Fruit fly (Drosophila melanogaster) whole organism, embryonic: Measurements from ENCODE around the gene ath.

Experiments
- Asciz ChIP-seq: fragments of 200-800 bp; sonication (Bioruptor generic); optimal IDR thresholded peaks from 2 replicates; lab custom pipeline; 2017; ENCODE audit warnings: missing biosample characterization, mild to moderate bottlenecking, missing genetic modification characterization, missing genetic modification reagents
- CG10979 ChIP-seq: fragments of 200-800 bp; sonication (Bioruptor generic); optimal IDR thresholded peaks from 2 replicates; lab custom pipeline; 2018; ENCODE audit warnings: missing biosample characterization, mild to moderate bottlenecking, missing genetic modification characterization, moderate library complexity
- CG11085 ChIP-seq: fragments of 200-800 bp; sonication (Bioruptor generic); IDR thresholded peaks from 2 replicates; pipeline ENCODE4 v1.3.6; 2022; ENCODE audit warnings: missing biosample characterization, missing genetic modification characterization
- CG11456 ChIP-seq: fragments of 200-800 bp; sonication (Bioruptor generic); IDR thresholded peaks from 3 replicates; pipeline ENCODE4 v1.3.6; 2022; ENCODE audit warnings: missing biosample characterization, missing genetic modification characterization
- CG11560 ChIP-seq: fragments of 200-800 bp; sonication (Bioruptor generic); IDR thresholded peaks from 3 replicates; pipeline ENCODE4 v1.3.6; 2022; ENCODE audit warnings: missing biosample characterization, missing genetic modification characterization
- CG12299 ChIP-seq: fragments of 200-800 bp; sonication (Bioruptor generic); optimal IDR thresholded peaks from 2 replicates; lab custom pipeline; 2018; ENCODE audit warnings: missing biosample characterization, mild to moderate bottlenecking, missing genetic modification characterization
- CG12769 ChIP-seq: fragments of 200-800 bp; sonication (Bioruptor generic); optimal IDR thresholded peaks from 2 replicates; lab custom pipeline; 2019; ENCODE audit warnings: missing biosample characterization, mild to moderate bottlenecking, missing genetic modification characterization, moderate library complexity
- CG13894 ChIP-seq: fragments of 200-800 bp; sonication (Bioruptor generic); optimal IDR thresholded peaks from 3 replicates; lab custom pipeline; 2018; ENCODE audit warnings: missing biosample characterization, mild to moderate bottlenecking, missing genetic modification characterization, moderate library complexity
- CG14667 ChIP-seq: fragments of 200-800 bp; sonication (Bioruptor generic); IDR thresholded peaks from 2 replicates; pipeline ENCODE4 v1.3.6; 2022; ENCODE audit warnings: missing biosample characterization, missing genetic modification characterization
- CG15696 ChIP-seq: fragments of 200-800 bp; sonication (Bioruptor generic); optimal IDR thresholded peaks from 2 replicates; lab custom pipeline; 2019; ENCODE audit warnings: missing biosample characterization, mild to moderate bottlenecking, missing genetic modification characterization, moderate library complexity
- CG17186 ChIP-seq: fragments of 200-800 bp; sonication (Bioruptor generic); optimal IDR thresholded peaks from 3 replicates; lab custom pipeline; 2017; ENCODE audit warnings: missing biosample characterization, missing genetic modification reagents, missing genetic modification characterization
- CG17361 ChIP-seq: fragments of 200-800 bp; sonication (Bioruptor generic); IDR thresholded peaks from 3 replicates; pipeline ENCODE4 v1.3.6; 2022; ENCODE audit warnings: missing biosample characterization, missing genetic modification characterization
- CG2202 ChIP-seq: fragments of 200-800 bp; sonication (Bioruptor generic); optimal IDR thresholded peaks from 2 replicates; lab custom pipeline; 2018; ENCODE audit warnings: missing biosample characterization, mild to moderate bottlenecking, missing genetic modification characterization
- CG30020 ChIP-seq: fragments of 200-800 bp; optimal IDR thresholded peaks from 2 replicates; lab custom pipeline; 2019; ENCODE audit warnings: missing biosample characterization, mild to moderate bottlenecking, missing genetic modification characterization, moderate library complexity
- CG31441 ChIP-seq: fragments of 200-800 bp; sonication (Bioruptor generic); IDR thresholded peaks from 2 replicates; pipeline ENCODE4 v1.3.6; 2022; ENCODE audit warnings: missing biosample characterization, missing genetic modification characterization
- CG34376 ChIP-seq: fragments of 200-800 bp; sonication (Bioruptor generic); optimal IDR thresholded peaks from 2 replicates; lab custom pipeline; 2018; ENCODE audit warnings: missing biosample characterization, mild to moderate bottlenecking, missing genetic modification characterization
- CG6791 ChIP-seq: fragments of 200-800 bp; sonication (Bioruptor generic); IDR thresholded peaks from 3 replicates; pipeline ENCODE4 v1.3.6; 2022; ENCODE audit warnings: missing biosample characterization, missing genetic modification characterization; ENCODE audit not compliant: partially characterized antibody
- CG7928 ChIP-seq: fragments of 200-800 bp; sonication (Bioruptor generic); optimal IDR thresholded peaks from 2 replicates; lab custom pipeline; 2017; ENCODE audit warnings: missing biosample characterization, mild to moderate bottlenecking, missing genetic modification characterization
- Dref ChIP-seq: fragments of 200-800 bp; sonication (Bioruptor generic); IDR thresholded peaks from 2 replicates; pipeline ENCODE4 v1.3.6; 2022; ENCODE audit warnings: missing biosample characterization, missing genetic modification characterization
- Elba2 ChIP-seq: fragments of 200-800 bp; sonication (Bioruptor generic); optimal IDR thresholded peaks from 3 replicates; lab custom pipeline; 2016; ENCODE audit warnings: missing biosample characterization, missing genetic modification characterization
- Fer3 ChIP-seq: fragments of 200-800 bp; sonication (Bioruptor generic); optimal IDR thresholded peaks from 2 replicates; lab custom pipeline; 2018; ENCODE audit warnings: missing biosample characterization, mild to moderate bottlenecking, missing genetic modification characterization, moderate library complexity
- HLHmδ ChIP-seq: fragments of 200-800 bp; sonication (Bioruptor generic); optimal IDR thresholded peaks from 2 replicates; lab custom pipeline; 2018; ENCODE audit warnings: missing biosample characterization, mild to moderate bottlenecking, missing genetic modification characterization, moderate library complexity
- Hand ChIP-seq: fragments of 200-800 bp; sonication (Bioruptor generic); optimal IDR thresholded peaks from 2 replicates; lab custom pipeline; 2017; ENCODE audit warnings: mild to moderate bottlenecking, missing biosample characterization, missing genetic modification reagents, missing genetic modification characterization
- Hmr ChIP-seq: fragments of 200-800 bp; sonication (Bioruptor generic); optimal IDR thresholded peaks from 3 replicates; lab custom pipeline; 2017; ENCODE audit warnings: mild to moderate bottlenecking, missing biosample characterization, missing genetic modification reagents, missing genetic modification characterization
- MBD-R2 ChIP-seq: fragments of 200-800 bp; sonication (Bioruptor generic); IDR thresholded peaks from 2 replicates; pipeline ENCODE4 v1.3.6; 2022; ENCODE audit warnings: missing biosample characterization, missing genetic modification characterization
- Meics ChIP-seq: fragments of 200-800 bp; sonication (Bioruptor generic); optimal IDR thresholded peaks from 2 replicates; lab custom pipeline; 2017; ENCODE audit warnings: missing biosample characterization, mild to moderate bottlenecking, missing genetic modification characterization
- NC2α ChIP-seq: fragments of 200-800 bp; sonication (Bioruptor generic); optimal IDR thresholded peaks from 2 replicates; lab custom pipeline; 2016; ENCODE audit warnings: missing biosample characterization, missing genetic modification characterization
- NFAT ChIP-seq: fragments of 200-800 bp; sonication (Bioruptor generic); IDR thresholded peaks from 2 replicates; pipeline ENCODE4 v1.3.6; 2022; ENCODE audit warnings: missing biosample characterization, missing genetic modification characterization
- Neu2 ChIP-seq: fragments of 200-800 bp; sonication (Bioruptor generic); optimal IDR thresholded peaks from 3 replicates; lab custom pipeline; 2016; ENCODE audit warnings: missing biosample characterization, missing genetic modification characterization, borderline replicate concordance
- Nf-YC ChIP-seq: fragments of 200-800 bp; optimal IDR thresholded peaks from 3 replicates; lab custom pipeline; 2019; ENCODE audit warnings: missing biosample characterization, mild to moderate bottlenecking, missing genetic modification characterization, moderate library complexity
- Pdp1 ChIP-seq, 2 experiments: fragments of 200-800 bp; sonication (Bioruptor generic); optimal IDR thresholded peaks; 3 replicates each; lab custom pipeline; 2016; ENCODE audit warnings: missing biosample characterization in 2 of 2, missing genetic modification characterization in 2 of 2, mild to moderate bottlenecking in 1 of 2, moderate library complexity in 1 of 2
- Ptx1 ChIP-seq: fragments of 200-800 bp; sonication (Bioruptor generic); IDR thresholded peaks from 2 replicates; pipeline ENCODE4 v1.3.6; 2022; ENCODE audit warnings: missing biosample characterization, missing genetic modification characterization
- Scr ChIP-seq: fragments of 200-800 bp; sonication (Bioruptor generic); IDR thresholded peaks from 2 replicates; pipeline ENCODE4 v1.3.6; 2022; ENCODE audit warnings: missing biosample characterization, missing genetic modification characterization; ENCODE audit not compliant: partially characterized antibody
- Side ChIP-seq: fragments of 200-800 bp; sonication (Bioruptor generic); optimal IDR thresholded peaks from 2 replicates; lab custom pipeline; 2016; ENCODE audit warnings: missing biosample characterization, missing genetic modification characterization
- Six4 ChIP-seq: fragments of 200-800 bp; sonication (Bioruptor generic); optimal IDR thresholded peaks from 2 replicates; lab custom pipeline; 2016; ENCODE audit warnings: missing biosample characterization, missing genetic modification characterization
- Tbp ChIP-seq: fragments of >200 bp; optimal IDR thresholded peaks from 2 replicates; lab custom pipeline; 2018; ENCODE audit warnings: missing biosample characterization, missing genetic modification characterization
- cato ChIP-seq: fragments of 200-800 bp; sonication (Bioruptor generic); optimal IDR thresholded peaks from 2 replicates; lab custom pipeline; 2016; ENCODE audit warnings: missing biosample characterization, missing genetic modification characterization, borderline replicate concordance
- chif ChIP-seq, 2 experiments: fragments of 200-800 bp; sonication (Bioruptor generic); optimal IDR thresholded peaks; 3 replicates each; lab custom pipeline; 2016; ENCODE audit warnings: missing biosample characterization in 2 of 2, missing genetic modification characterization in 2 of 2
- dysf ChIP-seq: fragments of 200-800 bp; sonication (Bioruptor generic); IDR thresholded peaks from 3 replicates; pipeline ENCODE4 v1.3.6; 2022; ENCODE audit warnings: missing biosample characterization, missing genetic modification characterization
- fd96Cb ChIP-seq: fragments of 200-800 bp; sonication (Bioruptor generic); optimal IDR thresholded peaks from 2 replicates; lab custom pipeline; 2018; ENCODE audit warnings: missing biosample characterization, mild to moderate bottlenecking, missing genetic modification characterization, moderate library complexity
- gfzf ChIP-seq: fragments of 200-800 bp; sonication (Bioruptor generic); optimal IDR thresholded peaks from 2 replicates; lab custom pipeline; 2016; ENCODE audit warnings: missing biosample characterization, mild to moderate bottlenecking, missing genetic modification characterization, moderate library complexity
- gt ChIP-seq: fragments of 200-800 bp; sonication (Bioruptor generic); IDR thresholded peaks from 2 replicates; pipeline ENCODE4 v1.3.6; 2022; ENCODE audit warnings: missing biosample characterization, missing genetic modification characterization
- hth ChIP-seq: fragments of >200 bp; optimal IDR thresholded peaks from 2 replicates; lab custom pipeline; 2017; ENCODE audit warnings: inconsistent platforms
- mam ChIP-seq: fragments of 200-800 bp; sonication (Bioruptor generic); optimal IDR thresholded peaks from 3 replicates; lab custom pipeline; 2016; ENCODE audit warnings: missing biosample characterization, missing genetic modification characterization
- pb ChIP-seq: fragments of 200-800 bp; sonication (Bioruptor generic); optimal IDR thresholded peaks from 3 replicates; lab custom pipeline; 2016; ENCODE audit warnings: missing biosample characterization, missing genetic modification characterization
- pfk ChIP-seq: fragments of 200-800 bp; sonication (Bioruptor generic); optimal IDR thresholded peaks from 2 replicates; lab custom pipeline; 2018; ENCODE audit warnings: missing biosample characterization, mild to moderate bottlenecking, missing genetic modification characterization, moderate library complexity
- rib ChIP-seq: fragments of 200-800 bp; sonication (Bioruptor generic); IDR thresholded peaks from 2 replicates; pipeline ENCODE4 v1.3.6; 2022; ENCODE audit warnings: missing biosample characterization, missing genetic modification characterization
- sd ChIP-seq: fragments of 200-800 bp; sonication (Bioruptor generic); optimal IDR thresholded peaks from 3 replicates; lab custom pipeline; 2018; ENCODE audit warnings: missing biosample characterization, mild to moderate bottlenecking, missing genetic modification characterization, moderate library complexity
- tll ChIP-seq, 2 experiments: fragments of 200-800 bp in 1 of 2; fragments of >200 bp in 1 of 2; sonication (Bioruptor generic) in 1 of 2; optimal IDR thresholded peaks; 2 replicates each; lab custom pipeline; 2017 to 2019; ENCODE audit warnings: missing biosample characterization in 2 of 2, missing genetic modification characterization in 2 of 2, mild to moderate bottlenecking in 1 of 2, moderate library complexity in 1 of 2
- zen ChIP-seq: fragments of 200-800 bp; sonication (Bioruptor generic); optimal IDR thresholded peaks from 3 replicates; lab custom pipeline; 2018; ENCODE audit warnings: missing biosample characterization, mild to moderate bottlenecking, missing genetic modification characterization, moderate library complexity

The ath gene

DNA sequence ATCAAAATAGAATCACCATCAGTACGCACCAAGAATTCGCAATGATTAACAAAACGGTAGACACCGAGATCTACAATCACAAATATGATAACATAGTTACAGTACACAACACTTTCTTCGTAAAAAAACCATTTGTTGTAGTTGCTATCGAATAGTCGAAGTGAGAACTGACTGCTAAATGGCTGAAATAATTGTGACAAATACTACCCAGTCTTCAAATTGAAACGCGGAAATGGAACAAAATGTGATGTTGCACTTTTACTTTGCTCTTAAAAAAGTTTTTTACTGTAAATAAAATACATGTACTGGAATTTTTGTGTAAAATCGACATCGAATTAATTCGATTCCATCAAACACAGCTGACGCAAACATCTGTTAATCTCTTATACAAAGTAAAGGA lies 20.6 kb downstream of the ath start, which contains the start of gene ova (continued):
- TF ChIP-seq Dref (peak; percentile 55), CG11560 (tag; lab: Robert Waterston, UW) (peak; percentile 85; the same call in 2 of the 3 replicates), MBD-R2 (no peak), Ptx1 (GFP tag; lab: Robert Waterston, UW) (no peak), Pdp1 (GFP tag; optimal IDR thresholded peaks at IDR 0.05; lab: Kevin White, UChicago) (no peak), HLHmδ (GFP tag; lab: Kevin White, UChicago) (no peak), CG31441 (GFP tag; lab: Robert Waterston, UW) (no peak), pfk (peak; percentile 89), cato (GFP tag; lab: Kevin White, UChicago) (no peak), pb (GFP tag; lab: Kevin White, UChicago) (no peak), Nf-YC (no peak), sd (tag; lab: Kevin White, UChicago) (peak; percentile 12), CG7928 (GFP tag; lab: Kevin White, UChicago) (no peak), CG30020 (peak; percentile 96), CG17186 (GFP tag; lab: Kevin White, UChicago) (no peak), mam (GFP tag; lab: Kevin White, UChicago) (no peak), fd96Cb (tag; lab: Kevin White, UChicago) (no peak), Tbp (no peak), CG14667 (GFP tag; lab: Robert Waterston, UW) (peak; percentile 20; the same call in 1 of the 2 replicates), CG15696 (tag; lab: Kevin White, UChicago) (no peak)

DNA sequence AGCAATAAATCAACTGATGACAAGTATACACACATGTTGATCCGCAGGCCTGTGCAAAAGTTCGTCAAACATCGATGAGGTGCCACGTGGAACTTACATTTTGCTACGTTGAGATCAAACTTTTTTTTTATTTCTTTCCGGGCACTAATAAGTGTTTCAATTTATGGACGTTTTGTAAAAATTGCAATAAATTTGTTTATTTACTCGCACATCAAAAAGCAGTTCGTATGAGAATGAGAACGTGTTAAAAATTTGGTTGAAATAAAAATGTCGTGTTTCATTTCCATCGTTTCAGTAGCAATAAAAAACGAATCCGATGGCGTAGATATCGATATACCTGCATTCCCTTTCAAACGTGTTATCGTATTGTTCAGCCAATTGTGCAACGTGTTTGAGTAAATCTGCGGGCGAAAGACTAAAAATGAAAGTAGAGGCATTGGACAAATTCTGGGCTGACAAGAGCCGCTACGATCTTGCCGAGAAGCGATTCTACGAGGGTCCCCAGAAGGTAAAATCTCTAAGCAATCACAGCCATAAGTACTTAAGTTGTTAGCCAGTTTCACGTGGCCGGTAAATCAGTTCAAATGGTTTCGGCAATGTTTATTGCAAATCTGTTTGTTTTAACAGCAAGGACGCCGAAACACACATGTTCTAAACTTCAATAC lies 21.3 kb downstream of the ath start, which contains the start of gene eEF1delta:
Gene eEF1delta (plus strand): TSS at position 356 of the 665 bp plus-strand sequence.
- no peak for TF ChIP-seq CG12299 (tag; lab: Kevin White, UChicago)
- no peak for TF ChIP-seq CG11456
- no peak for TF ChIP-seq Six4 (GFP tag; lab: Kevin White, UChicago)
- TF ChIP-seq Meics (GFP tag; lab: Kevin White, UChicago) = no peak
- no peak for TF ChIP-seq zen (tag; lab: Kevin White, UChicago)
- no peak for TF ChIP-seq Asciz (GFP tag; lab: Kevin White, UChicago)
- TF ChIP-seq chif (GFP tag; optimal IDR thresholded peaks at IDR 0.05; lab: Kevin White, UChicago) = no peak
- no peak for TF ChIP-seq CG13894 (tag; lab: Kevin White, UChicago)
- no peak for TF ChIP-seq Elba2 (GFP tag; lab: Kevin White, UChicago)
- no peak for TF ChIP-seq Fer3 (tag; lab: Kevin White, UChicago)
- TF ChIP-seq Neu2 (GFP tag; lab: Kevin White, UChicago) = no peak
- peak in 1 of 2 experiments; percentile 84 for TF ChIP-seq tll (GFP tag; optimal IDR thresholded peaks at IDR 0.05; lab: Kevin White, UChicago)
- no peak for TF ChIP-seq CG11085 (GFP tag; lab: Robert Waterston, UW)
- no peak for TF ChIP-seq Scr (GFP tag; lab: Robert Waterston, UW)
- TF ChIP-seq Side (GFP tag; lab: Kevin White, UChicago) = no peak
- TF ChIP-seq CG17361 (GFP tag; lab: Robert Waterston, UW) = no peak; the same call in 2 of the 3 replicates
- TF ChIP-seq gt = no peak
- TF ChIP-seq hth (lab: Kevin White, UChicago) = no peak
- TF ChIP-seq NC2α = no peak
- TF ChIP-seq CG34376 (GFP tag; lab: Kevin White, UChicago) = no peak
- TF ChIP-seq CG6791 (GFP tag; lab: Robert Waterston, UW) = no peak
- TF ChIP-seq sd (tag; lab: Kevin White, UChicago) = peak; percentile 27
- TF ChIP-seq CG12769 (tag; lab: Kevin White, UChicago) = no peak
- TF ChIP-seq rib (GFP tag; lab: Robert Waterston, UW) = no peak
- no peak for TF ChIP-seq gfzf (GFP tag; lab: Kevin White, UChicago)
- no peak for TF ChIP-seq Hand
- no peak for TF ChIP-seq NFAT (GFP tag; lab: Robert Waterston, UW)
- no peak for TF ChIP-seq Hmr
- TF ChIP-seq dysf (GFP tag; lab: Robert Waterston, UW) = no peak
- TF ChIP-seq CG2202 (tag; lab: Kevin White, UChicago) = no peak
- TF ChIP-seq CG10979 (tag; lab: Kevin White, UChicago) = no peak
